Worm (Caenorhabditis elegans): ENCODE data around the gene Y41G9A.6.

DNA sequence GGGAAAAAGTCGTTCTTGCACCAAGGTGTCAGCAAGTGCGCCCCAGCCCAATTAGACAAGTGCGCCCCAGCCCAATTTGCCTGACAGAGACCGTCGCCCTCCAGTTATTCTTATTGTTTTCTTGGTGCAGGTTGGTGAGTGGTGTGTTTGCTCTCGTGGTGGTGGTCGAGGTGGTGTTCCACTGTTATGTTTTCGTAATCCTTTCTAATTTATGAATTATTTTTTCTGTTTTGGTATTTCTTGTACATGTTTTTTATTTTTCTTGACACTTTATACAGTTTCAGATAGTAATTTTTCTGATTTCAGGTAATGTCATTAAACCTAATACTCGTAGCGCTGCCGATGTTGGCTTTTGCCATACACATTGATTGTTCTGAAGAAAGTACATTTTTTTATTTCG lies 5.6 kb upstream of the Y41G9A.6 start, which contains the start of gene Y48D7A.1:
- TF ChIP-seq Y67H2A.10 (GFP tag; conservative IDR thresholded peaks at IDR 0.05) (no peak), ceh-100 (GFP tag; IDR thresholded peaks at IDR 0.05) (no peak), dpl-1 (GFP tag; optimal IDR thresholded peaks at IDR 0.05) (no peak), egrh-3 (GFP tag; IDR thresholded peaks at IDR 0.05) (no peak)

All from whole organism, young adult.